Worm (Caenorhabditis elegans) whole organism, L1 larva: ENCODE data around the gene mtss-1.
A peak's percentile ranks its signal among the peaks of the same experiment; 100 is the strongest.

Source experiments
- C04F5.9 ChIP-seq: sonication (generic microtip); optimal IDR thresholded peaks from 2 replicates; lab custom pipeline; 2016; ENCODE audit warnings: missing genetic modification characterization, missing compliant biosample characterization
- Y116A8C.19 ChIP-seq: sonication (generic microtip); optimal IDR thresholded peaks from 2 replicates; lab custom pipeline; 2016; ENCODE audit warnings: missing compliant biosample characterization, missing genetic modification characterization, borderline replicate concordance
- aly-2 ChIP-seq: fragments of 150-350 bp; optimal IDR thresholded peaks from 2 replicates; lab custom pipeline; 2014; ENCODE audit warnings: missing biosample characterization, missing genetic modification characterization
- ama-1 ChIP-seq: fragments of 150-350 bp; optimal IDR thresholded peaks from 2 replicates; lab custom pipeline; 2014
- ceh-63 ChIP-seq: fragments of 200-800 bp; sonication (Bioruptor generic); optimal IDR thresholded peaks from 2 replicates; lab custom pipeline; 2018; ENCODE audit warnings: mild to moderate bottlenecking, missing genetic modification characterization, missing compliant biosample characterization
- ceh-82 ChIP-seq, 3 experiments: fragments of 150-350 bp in 1 of 3; sonication (generic microtip) in 2 of 3; optimal IDR thresholded peaks; 2 replicates each; lab custom pipeline; 2014 to 2017; ENCODE audit warnings: missing biosample characterization in 3 of 3, missing genetic modification characterization in 3 of 3
- ceh-90 ChIP-seq: sonication (generic microtip); optimal IDR thresholded peaks from 2 replicates; lab custom pipeline; 2016; ENCODE audit warnings: missing genetic modification characterization, missing compliant biosample characterization
- dpl-1 ChIP-seq, 3 experiments: fragments of 150-350 bp in 2 of 3; sonication (generic microtip) in 1 of 3; optimal IDR thresholded peaks; 2 replicates each; lab custom pipeline; 2014 to 2017; ENCODE audit warnings: missing biosample characterization in 3 of 3, missing genetic modification characterization in 3 of 3, missing genetic modification reagents in 3 of 3
- dsc-1 ChIP-seq: sonication (generic microtip); optimal IDR thresholded peaks from 2 replicates; lab custom pipeline; 2016; ENCODE audit warnings: mild to moderate bottlenecking, missing genetic modification characterization, missing compliant biosample characterization
- efl-1 ChIP-seq, 4 experiments: fragments of 150-350 bp; optimal IDR thresholded peaks in 3 of 4; peaks in 1 of 4; 1 replicate in 1 of 4; 2 replicates in 3 of 4; lab custom pipeline; 2014; ENCODE audit warnings: missing biosample characterization in 2 of 4, missing genetic modification characterization in 2 of 4, missing genetic modification reagents in 2 of 4
- egl-13 ChIP-seq: sonication (generic microtip); optimal IDR thresholded peaks from 2 replicates; lab custom pipeline; 2016; ENCODE audit warnings: missing genotype, missing genetic modification reagents, missing genetic modification characterization, missing compliant biosample characterization
- elt-2 ChIP-seq: sonication (generic microtip); optimal IDR thresholded peaks from 2 replicates; lab custom pipeline; 2016; ENCODE audit warnings: missing genetic modification characterization, mild to moderate bottlenecking, inconsistent platforms, missing compliant biosample characterization, missing genetic modification reagents
- elt-3 ChIP-seq, 6 experiments: fragments of 150-350 bp in 1 of 6; sonication (generic microtip); optimal IDR thresholded peaks; 2 replicates each; lab custom pipeline; 2017 to 2018; ENCODE audit warnings: missing biosample characterization in 6 of 6, missing genetic modification characterization in 6 of 6, inconsistent platforms in 1 of 6
- ets-5 ChIP-seq: fragments of 200-800 bp; sonication (Bioruptor generic); IDR thresholded peaks from 2 replicates; pipeline ENCODE4 v1.3.6; 2022; ENCODE audit warnings: missing genetic modification characterization, missing compliant biosample characterization
- fkh-4 ChIP-seq: sonication (generic microtip); optimal IDR thresholded peaks from 2 replicates; lab custom pipeline; 2016; ENCODE audit warnings: missing compliant biosample characterization, missing genetic modification characterization, borderline replicate concordance
- grh-1 ChIP-seq: fragments of 200-800 bp; sonication (Bioruptor generic); IDR thresholded peaks from 2 replicates; pipeline ENCODE4 v1.3.6; 2022; ENCODE audit warnings: missing genetic modification reagents, missing genetic modification characterization, missing compliant biosample characterization
- hlh-17 ChIP-seq: fragments of 200-800 bp; sonication (Bioruptor generic); optimal IDR thresholded peaks from 2 replicates; lab custom pipeline; 2018; ENCODE audit warnings: missing genetic modification characterization, mild to moderate bottlenecking, missing compliant biosample characterization, moderate library complexity, borderline replicate concordance
- hpl-2 ChIP-seq: fragments of 150-350 bp; optimal IDR thresholded peaks from 2 replicates; lab custom pipeline; 2014; ENCODE audit warnings: missing biosample characterization, missing genetic modification reagents, missing genetic modification characterization
- irx-1 ChIP-seq: sonication (generic microtip); optimal IDR thresholded peaks from 2 replicates; lab custom pipeline; 2016; ENCODE audit warnings: missing genetic modification characterization, missing compliant biosample characterization
- isw-1 ChIP-seq: fragments of 200-800 bp; sonication (Bioruptor generic); IDR thresholded peaks from 2 replicates; pipeline ENCODE4 v1.3.6; 2022; ENCODE audit warnings: missing genetic modification characterization, missing compliant biosample characterization
- lin-13 ChIP-seq: fragments of 150-350 bp; optimal IDR thresholded peaks from 2 replicates; lab custom pipeline; 2014; ENCODE audit warnings: missing biosample characterization, missing genetic modification reagents, missing genetic modification characterization
- lin-14 ChIP-seq: fragments of 200-800 bp; sonication (Bioruptor generic); optimal IDR thresholded peaks from 2 replicates; lab custom pipeline; 2018; ENCODE audit warnings: mild to moderate bottlenecking, missing genetic modification characterization, moderate library complexity, missing compliant biosample characterization
- lin-35 ChIP-seq, 2 experiments: fragments of 150-350 bp; optimal IDR thresholded peaks; 2 replicates each; lab custom pipeline; 2014; ENCODE audit warnings: missing biosample characterization in 2 of 2, missing genetic modification characterization in 2 of 2, missing genetic modification reagents in 2 of 2
- lin-39 ChIP-seq: fragments of 150-350 bp; optimal IDR thresholded peaks from 2 replicates; lab custom pipeline; 2014; ENCODE audit warnings: missing biosample characterization, missing genetic modification reagents, missing genetic modification characterization
- lsy-2 ChIP-seq, 2 experiments: fragments of 150-350 bp; optimal IDR thresholded peaks; 2 replicates each; lab custom pipeline; 2014; ENCODE audit warnings: missing biosample characterization in 2 of 2, missing genetic modification characterization in 2 of 2
- mdl-1 ChIP-seq, 2 experiments: fragments of 150-350 bp; optimal IDR thresholded peaks; 2 replicates each; lab custom pipeline; 2014 to 2017; ENCODE audit warnings: missing biosample characterization in 2 of 2, missing genetic modification characterization in 2 of 2, inconsistent platforms in 1 of 2
- nhr-12 ChIP-seq: sonication (generic microtip); optimal IDR thresholded peaks from 2 replicates; lab custom pipeline; 2017; ENCODE audit warnings: missing biosample characterization, missing genetic modification characterization
- nhr-19 ChIP-seq: fragments of 200-800 bp; sonication (Bioruptor generic); conservative IDR thresholded peaks from 2 replicates; pipeline ENCODE4 v1.3.6; 2022; ENCODE audit warnings: missing genetic modification characterization, missing compliant biosample characterization
- nhr-20 ChIP-seq: sonication (generic microtip); optimal IDR thresholded peaks from 2 replicates; lab custom pipeline; 2016; ENCODE audit warnings: mild to moderate bottlenecking, missing genetic modification characterization, missing compliant biosample characterization
- nhr-71 ChIP-seq: sonication (generic microtip); optimal IDR thresholded peaks from 2 replicates; lab custom pipeline; 2016; ENCODE audit warnings: mild to moderate bottlenecking, missing genetic modification characterization, moderate library complexity, missing compliant biosample characterization
- nhr-76 ChIP-seq: sonication (generic microtip); optimal IDR thresholded peaks from 2 replicates; lab custom pipeline; 2017; ENCODE audit warnings: missing biosample characterization, missing genetic modification characterization
- nhr-84 ChIP-seq: sonication (generic microtip); optimal IDR thresholded peaks from 2 replicates; lab custom pipeline; 2017; ENCODE audit warnings: missing biosample characterization, missing genetic modification characterization
- nhr-85 ChIP-seq: sonication (generic microtip); peaks from one replicate; lab custom pipeline; 2016; ENCODE audit warnings: missing genetic modification characterization, inconsistent platforms, missing compliant biosample characterization
- pax-3 ChIP-seq: fragments of 200-800 bp; sonication (Bioruptor generic); optimal IDR thresholded peaks from 2 replicates; lab custom pipeline; 2018; ENCODE audit warnings: mild to moderate bottlenecking, missing genetic modification characterization, moderate library complexity, missing compliant biosample characterization
- rnt-1 ChIP-seq: sonication (generic microtip); optimal IDR thresholded peaks from 2 replicates; lab custom pipeline; 2016; ENCODE audit warnings: mild to moderate bottlenecking, missing genetic modification characterization, moderate library complexity, missing compliant biosample characterization
- skn-1 ChIP-seq: fragments of 150-350 bp; optimal IDR thresholded peaks from 2 replicates; lab custom pipeline; 2014; ENCODE audit warnings: missing biosample characterization, missing genetic modification characterization
- snu-23 ChIP-seq: sonication (generic microtip); optimal IDR thresholded peaks from 2 replicates; lab custom pipeline; 2016; ENCODE audit warnings: missing genetic modification characterization, missing compliant biosample characterization
- sox-4 ChIP-seq: sonication (generic microtip); optimal IDR thresholded peaks from 2 replicates; lab custom pipeline; 2016; ENCODE audit warnings: missing genetic modification characterization, missing compliant biosample characterization
- sup-37 ChIP-seq: fragments of 200-800 bp; sonication (Bioruptor generic); optimal IDR thresholded peaks from 2 replicates; lab custom pipeline; 2018; ENCODE audit warnings: mild to moderate bottlenecking, missing genetic modification characterization, missing compliant biosample characterization
- swsn-7 ChIP-seq: sonication (generic microtip); optimal IDR thresholded peaks from 2 replicates; lab custom pipeline; 2016; ENCODE audit warnings: missing genetic modification characterization, missing compliant biosample characterization
- tbx-2 ChIP-seq: sonication (generic microtip); optimal IDR thresholded peaks from 2 replicates; lab custom pipeline; 2016; ENCODE audit warnings: missing genetic modification characterization, missing compliant biosample characterization
- tlp-1 ChIP-seq: fragments of 150-350 bp; optimal IDR thresholded peaks from 2 replicates; lab custom pipeline; 2014; ENCODE audit warnings: missing biosample characterization, missing genetic modification characterization
- unc-130 ChIP-seq: fragments of 150-350 bp; optimal IDR thresholded peaks from 2 replicates; lab custom pipeline; 2017; ENCODE audit warnings: missing biosample characterization, missing genetic modification characterization, inconsistent platforms
- unc-30 ChIP-seq: sonication (generic microtip); optimal IDR thresholded peaks from 2 replicates; lab custom pipeline; 2017; ENCODE audit warnings: missing biosample characterization, missing genetic modification characterization
- unc-62 ChIP-seq: fragments of 150-350 bp; optimal IDR thresholded peaks from 2 replicates; lab custom pipeline; 2014; ENCODE audit warnings: missing biosample characterization, missing genetic modification reagents, missing genetic modification characterization
- unc-86 ChIP-seq: sonication (generic microtip); optimal IDR thresholded peaks from 2 replicates; lab custom pipeline; 2016; ENCODE audit warnings: missing genetic modification characterization, missing compliant biosample characterization
- unc-98 ChIP-seq: fragments of 200-800 bp; sonication (Bioruptor generic); IDR thresholded peaks from 2 replicates; pipeline ENCODE4 v1.3.6; 2022; ENCODE audit warnings: missing genetic modification characterization, missing compliant biosample characterization
- ztf-11 ChIP-seq, 2 experiments: sonication (generic microtip); optimal IDR thresholded peaks; 2 replicates each; lab custom pipeline; 2016 to 2017; ENCODE audit warnings: missing genetic modification characterization in 2 of 2, missing biosample characterization in 1 of 2, missing compliant biosample characterization in 1 of 2
- ztf-4 ChIP-seq: fragments of 150-350 bp; optimal IDR thresholded peaks from 2 replicates; lab custom pipeline; 2014; ENCODE audit warnings: missing biosample characterization, missing genetic modification characterization

Gene mtss-1

DNA sequence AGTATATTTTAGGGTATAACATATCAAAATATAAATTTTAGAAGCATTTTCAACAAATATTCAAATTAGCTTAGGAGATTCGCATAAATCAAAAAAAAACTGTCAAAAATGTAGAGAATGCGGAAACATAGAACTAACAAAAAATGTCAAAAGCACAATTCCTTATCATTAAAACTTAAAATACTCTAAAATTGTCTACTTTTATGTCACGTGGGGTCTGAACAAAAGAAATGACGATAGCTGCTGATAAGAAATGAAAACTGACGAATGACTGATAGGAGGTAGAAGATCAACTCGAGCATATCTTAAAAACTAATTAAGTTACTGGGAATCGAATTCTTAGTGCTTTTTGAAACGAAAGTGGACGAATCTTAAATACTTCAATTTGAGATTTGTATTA, 34.4 kb upstream of the mtss-1 start:
- TF ChIP-seq unc-98 (no peak), lin-35 (GFP tag; optimal IDR thresholded peaks at IDR 0.05; lab: Kevin White, UChicago) (peak in 1 of 2 experiments; percentile 12), egl-13 (tag; lab: Kevin White, UChicago) (peak; percentile 20), tlp-1 (tag; lab: Kevin White, UChicago) (peak; percentile 49), pax-3 (tag; lab: Kevin White, UChicago) (no peak), mdl-1 (tag; optimal IDR thresholded peaks at IDR 0.05; lab: Kevin White, UChicago) (peak in 1 of 2 experiments; percentile 8), elt-2 (tag; lab: Kevin White, UChicago) (peak; percentile 89), dsc-1 (tag; lab: Kevin White, UChicago) (no peak), ets-5 (GFP tag; lab: Robert Waterston, UW) (no peak)

DNA sequence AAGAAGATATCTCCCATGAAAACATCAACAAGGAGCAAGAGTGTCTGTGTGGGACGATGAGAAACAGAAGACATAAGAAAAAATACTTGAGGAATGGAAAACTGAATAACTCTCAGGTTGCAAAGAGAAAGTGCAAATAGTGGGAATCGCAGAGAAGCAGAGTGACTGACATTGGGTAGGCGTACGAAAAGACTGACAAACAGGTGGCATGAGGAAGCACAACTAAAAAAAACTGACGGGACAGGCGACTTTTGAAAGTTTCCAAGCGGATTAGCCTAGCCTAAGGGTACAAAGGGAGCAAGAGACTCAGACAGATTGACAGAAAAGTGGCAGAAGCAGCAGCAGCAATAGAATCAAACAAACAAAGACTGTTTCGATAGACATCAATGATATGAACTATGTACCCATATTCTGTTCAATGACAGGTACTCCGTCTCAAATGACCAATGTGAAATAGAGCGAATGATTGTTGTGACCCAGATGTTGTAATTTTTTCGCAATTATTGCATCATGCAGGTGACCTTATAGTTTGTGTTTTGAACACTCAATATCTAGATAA, 33.7 kb upstream of the mtss-1 start:
- peak; percentile 72 for TF ChIP-seq rnt-1 (tag; lab: Kevin White, UChicago)
- no peak for TF ChIP-seq skn-1
- TF ChIP-seq grh-1 (GFP tag; lab: Robert Waterston, UW), result no peak
- peak in 1 of 6 experiments; percentile 3 for TF ChIP-seq elt-3 (tag; optimal IDR thresholded peaks at IDR 0.05; lab: Kevin White, UChicago)
- peak; percentile 60 for TF ChIP-seq lin-39
- TF ChIP-seq elt-2 (tag; lab: Kevin White, UChicago), result no peak
- TF ChIP-seq ama-1 (lab: Kevin White, UChicago), result no peak
- TF ChIP-seq lin-35 (GFP tag; optimal IDR thresholded peaks at IDR 0.05; lab: Kevin White, UChicago), result peak; percentile 8 to 18
- TF ChIP-seq lin-14, result peak; percentile 87
- TF ChIP-seq unc-86, result peak; percentile 0
- no peak for TF ChIP-seq lin-13 (GFP tag; lab: Kevin White, UChicago)
- TF ChIP-seq nhr-84 (tag; lab: Kevin White, UChicago), result no peak
- TF ChIP-seq ceh-63 (GFP tag; lab: Kevin White, UChicago), result no peak
- no peak for TF ChIP-seq nhr-76
- TF ChIP-seq sox-4 (tag; lab: Kevin White, UChicago), result no peak
- no peak for TF ChIP-seq ztf-11 (tag; optimal IDR thresholded peaks at IDR 0.05; lab: Kevin White, UChicago)
- TF ChIP-seq ceh-90 (tag; lab: Kevin White, UChicago), result no peak
- TF ChIP-seq snu-23 (GFP tag; lab: Kevin White, UChicago), result peak; percentile 34
- TF ChIP-seq irx-1 (tag; lab: Kevin White, UChicago), result no peak
- TF ChIP-seq hpl-2 (GFP tag; lab: Kevin White, UChicago), result no peak
- no peak for TF ChIP-seq ztf-4 (tag; lab: Kevin White, UChicago)
- TF ChIP-seq nhr-20, result peak; percentile 35
- TF ChIP-seq tbx-2, result peak; percentile 48
- no peak for TF ChIP-seq unc-30 (tag; lab: Kevin White, UChicago)
- TF ChIP-seq aly-2, result no peak
- peak in 2 of 3 experiments; percentile 15 to 33 for TF ChIP-seq ceh-82 (tag; optimal IDR thresholded peaks at IDR 0.05; lab: Kevin White, UChicago)
- no peak for TF ChIP-seq fkh-4
- no peak for TF ChIP-seq tlp-1 (tag; lab: Kevin White, UChicago)
- TF ChIP-seq mdl-1 (tag; optimal IDR thresholded peaks at IDR 0.05; lab: Kevin White, UChicago), result peak in 1 of 2 experiments; percentile 29
- TF ChIP-seq swsn-7, result peak; percentile 22
- TF ChIP-seq ets-5 (GFP tag; lab: Robert Waterston, UW), result no peak
- TF ChIP-seq nhr-85 (tag; lab: Kevin White, UChicago), result peak; percentile 58
- no peak for TF ChIP-seq dpl-1 (GFP tag; optimal IDR thresholded peaks at IDR 0.05; lab: Kevin White, UChicago)
- TF ChIP-seq lsy-2 (tag; optimal IDR thresholded peaks at IDR 0.05; lab: Kevin White, UChicago), result peak; percentile 8 to 32
- peak; percentile 21; the same call in 1 of the 2 replicates for TF ChIP-seq nhr-19 (GFP tag; lab: Robert Waterston, UW)
- TF ChIP-seq Y116A8C.19 (tag; lab: Kevin White, UChicago), result no peak
- TF ChIP-seq unc-62, result no peak
- TF ChIP-seq C04F5.9 (tag; lab: Kevin White, UChicago), result no peak
- no peak for TF ChIP-seq nhr-12 (tag; lab: Kevin White, UChicago)
- TF ChIP-seq nhr-71 (tag; lab: Kevin White, UChicago), result peak; percentile 76
- peak; percentile 14 to 29 for TF ChIP-seq efl-1 (optimal IDR thresholded peaks at IDR 0.05; lab: Kevin White, UChicago)
- no peak for TF ChIP-seq efl-1 (GFP tag; optimal IDR thresholded peaks at IDR 0.05 in 1 of 2; lab: Kevin White, UChicago)
- no peak for TF ChIP-seq isw-1
- TF ChIP-seq sup-37 (GFP tag; lab: Kevin White, UChicago), result no peak
- TF ChIP-seq unc-130 (tag; lab: Kevin White, UChicago), result no peak
- TF ChIP-seq hlh-17 (GFP tag; lab: Kevin White, UChicago), result no peak
